Worm (Caenorhabditis elegans) whole organism, midembryonic: ENCODE results near the gene nhr-124.
A peak's percentile ranks its signal among the peaks of the same experiment; 100 is the strongest.

Experiments
- T22C8.4 ChIP-seq: fragments of 200-800 bp; sonication (Bioruptor generic); IDR thresholded peaks from 2 replicates; pipeline ENCODE4 v1.3.6; 2022; ENCODE audit warnings: missing genetic modification characterization, missing compliant biosample characterization
- cog-1 ChIP-seq: sonication (generic microtip); optimal IDR thresholded peaks from 2 replicates; lab custom pipeline; 2016; ENCODE audit warnings: missing genetic modification characterization, missing compliant biosample characterization
- flt-1 ChIP-seq: fragments of 200-800 bp; sonication (Bioruptor generic); IDR thresholded peaks from 2 replicates; pipeline ENCODE4 v1.3.6; 2022; ENCODE audit warnings: missing genetic modification characterization, missing compliant biosample characterization
- klf-2 ChIP-seq: fragments of 200-800 bp; sonication (Bioruptor generic); conservative IDR thresholded peaks from 2 replicates; pipeline ENCODE4 v1.3.6; 2022; ENCODE audit warnings: missing genetic modification reagents, missing genetic modification characterization, missing compliant biosample characterization
- med-1 ChIP-seq: sonication (generic microtip); optimal IDR thresholded peaks from 2 replicates; lab custom pipeline; 2017; ENCODE audit warnings: missing genetic modification characterization, mild to moderate bottlenecking, missing compliant biosample characterization, antibody characterized with exemption, missing genetic modification reagents; ENCODE audit not compliant: insufficient read depth
- ref-1 ChIP-seq: fragments of 200-800 bp; sonication (Bioruptor generic); conservative IDR thresholded peaks from 2 replicates; pipeline ENCODE4 v1.3.6; 2022; ENCODE audit warnings: missing genetic modification reagents, missing genetic modification characterization, missing compliant biosample characterization
- tab-1 ChIP-seq: fragments of 200-800 bp; sonication (Bioruptor generic); IDR thresholded peaks from 2 replicates; pipeline ENCODE4 v1.3.6; 2022; ENCODE audit warnings: missing genetic modification characterization, missing compliant biosample characterization
- ztf-23 ChIP-seq: fragments of 200-800 bp; sonication (Bioruptor generic); IDR thresholded peaks from 2 replicates; pipeline ENCODE4 v1.3.6; 2022; ENCODE audit warnings: missing genetic modification reagents, missing genetic modification characterization, missing compliant biosample characterization
- ztf-29 ChIP-seq: fragments of 200-800 bp; sonication (Bioruptor generic); IDR thresholded peaks from 2 replicates; pipeline ENCODE4 v1.3.6; 2022; ENCODE audit warnings: missing genetic modification reagents, missing genetic modification characterization, missing compliant biosample characterization

The nhr-124 gene

DNA sequence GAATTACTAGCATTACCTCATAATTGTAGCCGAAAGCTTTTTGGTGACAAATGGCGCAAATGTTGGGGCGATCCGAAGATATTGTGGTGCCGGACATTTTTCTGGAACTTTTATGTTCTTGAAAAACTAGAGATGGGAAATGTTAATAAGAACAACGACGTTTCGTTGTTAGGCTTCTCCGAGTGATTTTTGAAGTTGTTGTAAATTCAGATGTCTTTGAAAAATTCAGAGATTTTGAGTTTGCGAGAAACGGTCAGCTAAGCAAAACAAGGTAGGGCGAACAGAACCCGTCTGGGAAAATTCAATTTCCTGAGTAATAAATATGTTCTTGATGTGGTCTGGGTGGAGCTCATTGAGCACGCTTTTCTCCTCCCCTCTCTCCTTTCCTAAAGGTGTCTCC lies at the start of gene nhr-124:
Gene nhr-124 (minus strand): TSS at position 101 of the 400 bp plus-strand sequence.
- TF ChIP-seq T22C8.4 (GFP tag; lab: Robert Waterston, UW) (no peak), flt-1 (GFP tag; lab: Robert Waterston, UW) (no peak), ref-1 (no peak), med-1 (GFP tag; lab: Kevin White, UChicago) (no peak), klf-2 (GFP tag; lab: Robert Waterston, UW) (no peak), ztf-29 (GFP tag; lab: Robert Waterston, UW) (no peak), ztf-23 (no peak), tab-1 (GFP tag; lab: Robert Waterston, UW) (no peak), cog-1 (tag; lab: Kevin White, UChicago) (no peak)

DNA sequence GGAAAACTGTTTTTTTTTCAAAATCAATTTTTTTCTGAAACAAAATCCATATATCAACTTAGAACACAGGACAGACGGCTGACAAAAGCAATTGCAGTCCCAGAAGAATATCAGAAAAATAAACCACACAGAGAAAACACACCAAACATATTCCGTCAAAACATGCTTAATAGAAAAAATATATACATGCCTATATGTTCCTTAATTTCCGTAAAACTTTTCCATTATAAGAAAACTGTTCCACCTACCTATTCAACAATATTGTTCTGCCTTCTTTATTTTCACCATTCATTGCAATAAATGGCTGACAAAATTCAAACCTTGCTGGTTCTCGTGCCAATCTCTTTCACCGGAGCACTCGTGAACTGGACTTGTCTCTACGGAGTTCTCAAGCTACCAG lies 45.3 kb upstream of the nhr-124 start, which contains the start of gene srx-63:
Gene srx-63 (plus strand): TSS at position 301 of the 400 bp plus-strand sequence.
- TF ChIP-seq tab-1 (GFP tag; lab: Robert Waterston, UW): no peak
- no peak for TF ChIP-seq klf-2 (GFP tag; lab: Robert Waterston, UW)
- no peak for TF ChIP-seq med-1 (GFP tag; lab: Kevin White, UChicago)
- no peak for TF ChIP-seq T22C8.4 (GFP tag; lab: Robert Waterston, UW)
- TF ChIP-seq ztf-23: no peak
- TF ChIP-seq flt-1 (GFP tag; lab: Robert Waterston, UW): no peak
- TF ChIP-seq ref-1: no peak
- no peak for TF ChIP-seq ztf-29 (GFP tag; lab: Robert Waterston, UW)
- no peak for TF ChIP-seq cog-1 (tag; lab: Kevin White, UChicago)

DNA sequence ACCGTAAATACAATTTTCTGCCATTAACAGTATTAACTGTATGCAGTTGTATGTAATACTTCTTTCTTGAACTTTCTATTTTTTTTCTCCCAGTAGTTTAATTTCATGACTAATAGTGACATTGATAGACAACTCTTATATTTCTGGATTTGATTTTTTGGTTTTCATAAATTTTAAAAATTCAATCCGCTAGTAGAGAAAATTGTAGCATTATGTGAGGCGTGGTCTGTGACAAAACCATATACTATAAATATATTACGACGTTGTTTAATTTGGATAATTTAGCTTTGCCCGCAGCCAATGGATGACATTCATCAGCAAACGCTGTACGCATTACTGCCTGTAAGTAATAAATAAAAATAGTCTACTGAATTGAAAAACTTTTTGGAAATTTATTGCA lies 43.1 kb upstream of the nhr-124 start, which contains the start of gene srx-64:
Gene srx-64 (plus strand): TSS at position 301 of the 400 bp plus-strand sequence.
- TF ChIP-seq ztf-29 (GFP tag; lab: Robert Waterston, UW): no peak
- no peak for TF ChIP-seq tab-1 (GFP tag; lab: Robert Waterston, UW)
- no peak for TF ChIP-seq ztf-23
- TF ChIP-seq klf-2 (GFP tag; lab: Robert Waterston, UW): no peak
- no peak for TF ChIP-seq med-1 (GFP tag; lab: Kevin White, UChicago)
- no peak for TF ChIP-seq T22C8.4 (GFP tag; lab: Robert Waterston, UW)
- no peak for TF ChIP-seq cog-1 (tag; lab: Kevin White, UChicago)
- no peak for TF ChIP-seq flt-1 (GFP tag; lab: Robert Waterston, UW)
- TF ChIP-seq ref-1: no peak

DNA sequence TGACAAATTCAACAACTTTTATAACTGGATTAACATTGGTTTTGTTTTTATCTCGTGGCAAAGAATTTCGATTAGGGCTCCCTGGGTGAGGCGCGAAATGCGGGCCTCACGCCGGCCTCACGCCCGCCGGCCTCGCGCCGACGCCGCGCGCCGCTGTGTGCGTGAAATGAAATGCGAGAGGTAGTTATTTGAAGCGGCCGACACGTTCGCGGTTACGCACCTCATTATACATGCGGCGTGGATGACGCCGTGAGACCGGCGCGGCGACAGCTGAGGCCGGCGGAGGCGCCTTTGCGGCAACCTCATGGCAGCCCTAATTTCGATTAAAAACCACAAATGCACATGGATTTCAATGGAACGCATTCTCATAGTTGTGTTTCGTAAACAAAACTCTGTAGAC lies 41.5 kb upstream of the nhr-124 start:
- TF ChIP-seq klf-2 (GFP tag; lab: Robert Waterston, UW): 0 out of 2 replicates have a peak, but pooled peaks have one; percentile 42
- no peak for TF ChIP-seq ztf-29 (GFP tag; lab: Robert Waterston, UW)

- no peak for TF ChIP-seq tab-1 (GFP tag; lab: Robert Waterston, UW)
- TF ChIP-seq ztf-29 (GFP tag; lab: Robert Waterston, UW): no peak
- TF ChIP-seq klf-2 (GFP tag; lab: Robert Waterston, UW): no peak
- TF ChIP-seq ref-1: no peak
These were observed 36.5 kb upstream of the nhr-124 start for ce11 chrV:3922547-3922946.

- TF ChIP-seq tab-1 (GFP tag; lab: Robert Waterston, UW): no peak
- no peak for TF ChIP-seq flt-1 (GFP tag; lab: Robert Waterston, UW)
- no peak for TF ChIP-seq cog-1 (tag; lab: Kevin White, UChicago)
- no peak for TF ChIP-seq ztf-23
- TF ChIP-seq ref-1: no peak
- TF ChIP-seq klf-2 (GFP tag; lab: Robert Waterston, UW): no peak
These were observed 35.6 kb upstream of the nhr-124 start, which contains the start of gene srx-65 for ce11 chrV:3921635-3922034. TSS of gene srx-65 (plus strand) at chrV:3921935.

DNA sequence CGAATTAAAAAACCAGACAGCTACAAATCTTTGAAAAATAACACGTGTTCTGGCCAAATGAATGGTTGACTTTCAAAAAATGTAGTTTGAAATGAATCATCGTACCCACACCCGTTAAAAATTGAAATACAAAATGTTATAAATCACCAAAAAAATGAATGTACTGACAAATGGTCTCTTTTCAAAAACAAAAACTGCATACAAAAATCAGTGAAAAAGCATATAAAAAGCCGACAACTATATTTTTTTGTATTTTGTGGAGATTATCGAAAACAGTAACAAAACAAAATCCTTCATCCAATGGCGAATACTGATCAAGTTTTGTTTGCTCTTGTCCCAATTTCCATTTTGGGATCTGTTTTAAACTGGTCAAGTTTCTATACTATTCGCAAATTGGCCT lies 33.3 kb upstream of the nhr-124 start, which contains the start of gene srx-66:
Gene srx-66 (plus strand): TSS at position 301 of the 400 bp plus-strand sequence.
- TF ChIP-seq cog-1 (tag; lab: Kevin White, UChicago) (no peak), tab-1 (GFP tag; lab: Robert Waterston, UW) (no peak), ref-1 (no peak), med-1 (GFP tag; lab: Kevin White, UChicago) (no peak), ztf-23 (no peak), ztf-29 (GFP tag; lab: Robert Waterston, UW) (no peak), T22C8.4 (GFP tag; lab: Robert Waterston, UW) (no peak), flt-1 (GFP tag; lab: Robert Waterston, UW) (no peak), klf-2 (GFP tag; lab: Robert Waterston, UW) (no peak)

DNA sequence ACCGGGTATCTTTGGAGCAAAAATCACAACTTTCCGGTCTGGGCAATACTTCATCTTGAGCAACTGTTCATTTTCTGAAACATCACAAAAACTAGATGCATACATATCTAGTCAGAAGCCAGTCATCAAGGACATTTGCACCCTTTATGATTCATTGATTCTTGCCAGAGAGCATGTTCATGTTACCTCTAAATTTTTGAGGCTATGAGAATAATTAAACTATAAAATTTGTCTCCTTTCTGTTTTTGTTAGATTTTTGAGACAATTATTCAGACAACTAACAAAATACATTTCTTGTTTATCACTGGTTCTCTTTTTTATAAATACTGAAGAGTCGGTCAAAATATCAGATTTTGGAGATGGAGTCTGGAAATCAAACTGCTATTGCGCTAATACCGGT lies 30.5 kb upstream of the nhr-124 start, which contains the start of gene srx-67:
Gene srx-67 (plus strand): TSS at position 301 of the 400 bp plus-strand sequence.
- no peak for TF ChIP-seq ztf-23
- no peak for TF ChIP-seq klf-2 (GFP tag; lab: Robert Waterston, UW)
- no peak for TF ChIP-seq ztf-29 (GFP tag; lab: Robert Waterston, UW)
- TF ChIP-seq tab-1 (GFP tag; lab: Robert Waterston, UW): no peak
- TF ChIP-seq cog-1 (tag; lab: Kevin White, UChicago): no peak

DNA sequence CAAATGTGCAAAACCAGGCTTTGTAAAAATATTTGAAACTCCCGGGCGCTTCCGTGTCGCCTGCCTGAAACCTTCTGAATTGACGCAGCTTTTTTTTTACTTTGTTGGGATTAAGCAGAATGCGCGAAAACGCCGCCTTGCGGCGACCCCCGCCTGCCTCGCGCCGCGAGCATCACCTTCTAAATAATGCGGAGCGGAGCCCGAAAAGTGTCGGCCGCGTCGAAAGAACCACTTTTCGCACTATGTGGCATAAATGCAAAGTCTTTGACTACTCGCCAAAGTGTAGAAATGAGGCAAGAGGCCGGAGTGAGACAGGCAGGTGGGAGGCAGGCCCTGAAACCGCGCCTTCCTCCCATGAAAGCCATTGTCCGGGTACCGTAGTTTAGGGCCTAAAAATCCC lies 27.1 kb upstream of the nhr-124 start:
- no peak for TF ChIP-seq ztf-29 (GFP tag; lab: Robert Waterston, UW)
- TF ChIP-seq tab-1 (GFP tag; lab: Robert Waterston, UW): no peak
- TF ChIP-seq flt-1 (GFP tag; lab: Robert Waterston, UW): no peak
- no peak for TF ChIP-seq med-1 (GFP tag; lab: Kevin White, UChicago)
- no peak for TF ChIP-seq ref-1

- TF ChIP-seq med-1 (GFP tag; lab: Kevin White, UChicago): no peak
- TF ChIP-seq tab-1 (GFP tag; lab: Robert Waterston, UW): no peak
- no peak for TF ChIP-seq cog-1 (tag; lab: Kevin White, UChicago)
- TF ChIP-seq flt-1 (GFP tag; lab: Robert Waterston, UW): no peak
These were observed 26.5 kb upstream of the nhr-124 start, which contains the start of gene srx-68 for ce11 chrV:3912472-3912871. TSS of gene srx-68 (plus strand) at chrV:3912772.
